Worm (Caenorhabditis elegans) whole organism, L1 larva: ENCODE results near the gene copb-1.

ENCODE experiments used
- C04F5.9 ChIP-seq: sonication (generic microtip); optimal IDR thresholded peaks from 2 replicates; lab custom pipeline; 2016; ENCODE audit warnings: missing genetic modification characterization, missing compliant biosample characterization
- C16A3.4 ChIP-seq: fragments of 150-350 bp; optimal IDR thresholded peaks from 2 replicates; lab custom pipeline; 2014; ENCODE audit warnings: missing biosample characterization, missing genetic modification characterization
- C34B4.2 ChIP-seq: sonication (generic microtip); optimal IDR thresholded peaks from 2 replicates; lab custom pipeline; 2017; ENCODE audit warnings: mild to moderate bottlenecking, missing genetic modification characterization, missing compliant biosample characterization
- Y116A8C.19 ChIP-seq: sonication (generic microtip); optimal IDR thresholded peaks from 2 replicates; lab custom pipeline; 2016; ENCODE audit warnings: missing compliant biosample characterization, missing genetic modification characterization, borderline replicate concordance
- aha-1 ChIP-seq: fragments of 150-350 bp; optimal IDR thresholded peaks from 2 replicates; lab custom pipeline; 2014; ENCODE audit warnings: missing biosample characterization, missing genetic modification characterization
- alr-1 ChIP-seq: fragments of 200-800 bp; sonication (Bioruptor generic); optimal IDR thresholded peaks from 2 replicates; lab custom pipeline; 2018; ENCODE audit warnings: borderline replicate concordance, mild to moderate bottlenecking, missing genetic modification characterization, missing compliant biosample characterization
- ama-1 ChIP-seq: fragments of 150-350 bp; optimal IDR thresholded peaks from 2 replicates; lab custom pipeline; 2014
- ceh-82 ChIP-seq, 3 experiments: fragments of 150-350 bp in 1 of 3; sonication (generic microtip) in 2 of 3; optimal IDR thresholded peaks; 2 replicates each; lab custom pipeline; 2014 to 2017; ENCODE audit warnings: missing biosample characterization in 3 of 3, missing genetic modification characterization in 3 of 3
- ceh-88 ChIP-seq: fragments of 200-800 bp; sonication (Bioruptor generic); IDR thresholded peaks from 2 replicates; pipeline ENCODE4 v1.3.6; 2022; ENCODE audit warnings: missing genetic modification characterization, missing compliant biosample characterization
- dpl-1 ChIP-seq, 3 experiments: fragments of 150-350 bp in 2 of 3; sonication (generic microtip) in 1 of 3; optimal IDR thresholded peaks; 2 replicates each; lab custom pipeline; 2014 to 2017; ENCODE audit warnings: missing biosample characterization in 3 of 3, missing genetic modification characterization in 3 of 3, missing genetic modification reagents in 3 of 3
- dsc-1 ChIP-seq: sonication (generic microtip); optimal IDR thresholded peaks from 2 replicates; lab custom pipeline; 2016; ENCODE audit warnings: mild to moderate bottlenecking, missing genetic modification characterization, missing compliant biosample characterization
- efl-1 ChIP-seq, 4 experiments: fragments of 150-350 bp; optimal IDR thresholded peaks in 3 of 4; peaks in 1 of 4; 1 replicate in 1 of 4; 2 replicates in 3 of 4; lab custom pipeline; 2014; ENCODE audit warnings: missing biosample characterization in 2 of 4, missing genetic modification characterization in 2 of 4, missing genetic modification reagents in 2 of 4
- efl-3 ChIP-seq: fragments of 200-800 bp; sonication (Bioruptor generic); optimal IDR thresholded peaks from 2 replicates; lab custom pipeline; 2018; ENCODE audit warnings: mild to moderate bottlenecking, missing genetic modification characterization, missing compliant biosample characterization
- egl-13 ChIP-seq: sonication (generic microtip); optimal IDR thresholded peaks from 2 replicates; lab custom pipeline; 2016; ENCODE audit warnings: missing genotype, missing genetic modification reagents, missing genetic modification characterization, missing compliant biosample characterization
- egl-27 ChIP-seq, 2 experiments: fragments of 150-350 bp in 1 of 2; sonication (generic microtip); optimal IDR thresholded peaks; 3 replicates each; lab custom pipeline; 2017 to 2018; ENCODE audit warnings: missing biosample characterization in 2 of 2, missing genetic modification characterization in 2 of 2, missing genetic modification reagents in 2 of 2
- ets-5 ChIP-seq: fragments of 200-800 bp; sonication (Bioruptor generic); IDR thresholded peaks from 2 replicates; pipeline ENCODE4 v1.3.6; 2022; ENCODE audit warnings: missing genetic modification characterization, missing compliant biosample characterization
- fkh-8 ChIP-seq: sonication (generic microtip); optimal IDR thresholded peaks from 2 replicates; lab custom pipeline; 2016; ENCODE audit warnings: mild to moderate bottlenecking, missing genetic modification characterization, missing compliant biosample characterization
- hlh-4 ChIP-seq: sonication (generic microtip); optimal IDR thresholded peaks from 2 replicates; lab custom pipeline; 2016; ENCODE audit warnings: mild to moderate bottlenecking, missing genetic modification characterization, missing compliant biosample characterization
- irx-1 ChIP-seq: sonication (generic microtip); optimal IDR thresholded peaks from 2 replicates; lab custom pipeline; 2016; ENCODE audit warnings: missing genetic modification characterization, missing compliant biosample characterization
- isw-1 ChIP-seq: fragments of 200-800 bp; sonication (Bioruptor generic); IDR thresholded peaks from 2 replicates; pipeline ENCODE4 v1.3.6; 2022; ENCODE audit warnings: missing genetic modification characterization, missing compliant biosample characterization
- jun-1 ChIP-seq: fragments of 150-350 bp; optimal IDR thresholded peaks from 2 replicates; lab custom pipeline; 2014; ENCODE audit warnings: missing biosample characterization, missing genetic modification reagents, missing genetic modification characterization
- lin-13 ChIP-seq: fragments of 150-350 bp; optimal IDR thresholded peaks from 2 replicates; lab custom pipeline; 2014; ENCODE audit warnings: missing biosample characterization, missing genetic modification reagents, missing genetic modification characterization
- lin-14 ChIP-seq: fragments of 200-800 bp; sonication (Bioruptor generic); optimal IDR thresholded peaks from 2 replicates; lab custom pipeline; 2018; ENCODE audit warnings: mild to moderate bottlenecking, missing genetic modification characterization, moderate library complexity, missing compliant biosample characterization
- lin-15B ChIP-seq: fragments of 150-350 bp; sonication (generic microtip); optimal IDR thresholded peaks from 3 replicates; lab custom pipeline; 2014; ENCODE audit warnings: missing biosample characterization, missing genetic modification characterization
- lin-35 ChIP-seq, 2 experiments: fragments of 150-350 bp; optimal IDR thresholded peaks; 2 replicates each; lab custom pipeline; 2014; ENCODE audit warnings: missing biosample characterization in 2 of 2, missing genetic modification characterization in 2 of 2, missing genetic modification reagents in 2 of 2
- lin-39 ChIP-seq: fragments of 150-350 bp; optimal IDR thresholded peaks from 2 replicates; lab custom pipeline; 2014; ENCODE audit warnings: missing biosample characterization, missing genetic modification reagents, missing genetic modification characterization
- mab-9 ChIP-seq: fragments of 200-800 bp; sonication (Bioruptor generic); IDR thresholded peaks from 2 replicates; pipeline ENCODE4 v1.3.6; 2022; ENCODE audit warnings: missing genetic modification reagents, missing genetic modification characterization, missing compliant biosample characterization
- mep-1 ChIP-seq: fragments of 150-350 bp; optimal IDR thresholded peaks from 2 replicates; lab custom pipeline; 2014; ENCODE audit warnings: missing biosample characterization, missing genetic modification characterization
- nhr-19 ChIP-seq: fragments of 200-800 bp; sonication (Bioruptor generic); conservative IDR thresholded peaks from 2 replicates; pipeline ENCODE4 v1.3.6; 2022; ENCODE audit warnings: missing genetic modification characterization, missing compliant biosample characterization
- nhr-20 ChIP-seq: sonication (generic microtip); optimal IDR thresholded peaks from 2 replicates; lab custom pipeline; 2016; ENCODE audit warnings: mild to moderate bottlenecking, missing genetic modification characterization, missing compliant biosample characterization
- nhr-237 ChIP-seq: fragments of 150-350 bp; optimal IDR thresholded peaks from 2 replicates; lab custom pipeline; 2014; ENCODE audit warnings: missing biosample characterization, missing genetic modification characterization
- nhr-47 ChIP-seq: sonication (generic microtip); optimal IDR thresholded peaks from 2 replicates; lab custom pipeline; 2016; ENCODE audit warnings: mild to moderate bottlenecking, missing genetic modification characterization, moderate library complexity, missing compliant biosample characterization
- nhr-71 ChIP-seq: sonication (generic microtip); optimal IDR thresholded peaks from 2 replicates; lab custom pipeline; 2016; ENCODE audit warnings: mild to moderate bottlenecking, missing genetic modification characterization, moderate library complexity, missing compliant biosample characterization
- nhr-84 ChIP-seq: sonication (generic microtip); optimal IDR thresholded peaks from 2 replicates; lab custom pipeline; 2017; ENCODE audit warnings: missing biosample characterization, missing genetic modification characterization
- nhr-85 ChIP-seq: sonication (generic microtip); peaks from one replicate; lab custom pipeline; 2016; ENCODE audit warnings: missing genetic modification characterization, inconsistent platforms, missing compliant biosample characterization
- rnt-1 ChIP-seq: sonication (generic microtip); optimal IDR thresholded peaks from 2 replicates; lab custom pipeline; 2016; ENCODE audit warnings: mild to moderate bottlenecking, missing genetic modification characterization, moderate library complexity, missing compliant biosample characterization
- skn-1 ChIP-seq: fragments of 150-350 bp; optimal IDR thresholded peaks from 2 replicates; lab custom pipeline; 2014; ENCODE audit warnings: missing biosample characterization, missing genetic modification characterization
- snpc-4 ChIP-seq: fragments of 150-350 bp; optimal IDR thresholded peaks from 2 replicates; lab custom pipeline; 2014; ENCODE audit warnings: missing biosample characterization, missing genetic modification characterization
- snu-23 ChIP-seq: sonication (generic microtip); optimal IDR thresholded peaks from 2 replicates; lab custom pipeline; 2016; ENCODE audit warnings: missing genetic modification characterization, missing compliant biosample characterization
- sox-4 ChIP-seq: sonication (generic microtip); optimal IDR thresholded peaks from 2 replicates; lab custom pipeline; 2016; ENCODE audit warnings: missing genetic modification characterization, missing compliant biosample characterization
- swsn-7 ChIP-seq: sonication (generic microtip); optimal IDR thresholded peaks from 2 replicates; lab custom pipeline; 2016; ENCODE audit warnings: missing genetic modification characterization, missing compliant biosample characterization
- tbx-2 ChIP-seq: sonication (generic microtip); optimal IDR thresholded peaks from 2 replicates; lab custom pipeline; 2016; ENCODE audit warnings: missing genetic modification characterization, missing compliant biosample characterization
- unc-130 ChIP-seq: fragments of 150-350 bp; optimal IDR thresholded peaks from 2 replicates; lab custom pipeline; 2017; ENCODE audit warnings: missing biosample characterization, missing genetic modification characterization, inconsistent platforms
- unc-30 ChIP-seq: sonication (generic microtip); optimal IDR thresholded peaks from 2 replicates; lab custom pipeline; 2017; ENCODE audit warnings: missing biosample characterization, missing genetic modification characterization
- unc-86 ChIP-seq: sonication (generic microtip); optimal IDR thresholded peaks from 2 replicates; lab custom pipeline; 2016; ENCODE audit warnings: missing genetic modification characterization, missing compliant biosample characterization
- xbp-1 ChIP-seq: sonication (generic microtip); optimal IDR thresholded peaks from 2 replicates; lab custom pipeline; 2016; ENCODE audit warnings: missing genetic modification characterization, missing compliant biosample characterization
- ztf-11 ChIP-seq, 2 experiments: sonication (generic microtip); optimal IDR thresholded peaks; 2 replicates each; lab custom pipeline; 2016 to 2017; ENCODE audit warnings: missing genetic modification characterization in 2 of 2, missing biosample characterization in 1 of 2, missing compliant biosample characterization in 1 of 2

Gene copb-1

ce11 chrII:3054221-3054620 is 24.4 kb upstream of the copb-1 start, which contains the start of gene lido-13:
Gene lido-13 (minus strand): TSS chrII:3054321.
- TF ChIP-seq nhr-237 (tag; lab: Kevin White, UChicago) (no peak), C16A3.4 (tag; lab: Kevin White, UChicago) (no peak), ceh-82 (tag; optimal IDR thresholded peaks at IDR 0.05; lab: Kevin White, UChicago) (no peak), isw-1 (no peak), ceh-88 (GFP tag; lab: Robert Waterston, UW) (no peak), nhr-47 (tag; lab: Kevin White, UChicago) (no peak), egl-27 (tag; optimal IDR thresholded peaks at IDR 0.05; lab: Kevin White, UChicago) (no peak), fkh-8 (tag; lab: Kevin White, UChicago) (no peak), rnt-1 (tag; lab: Kevin White, UChicago) (no peak), unc-30 (tag; lab: Kevin White, UChicago) (no peak), sox-4 (no peak), egl-13 (no peak), dpl-1 (GFP tag; optimal IDR thresholded peaks at IDR 0.05; lab: Kevin White, UChicago) (no peak), mab-9 (GFP tag; lab: Robert Waterston, UW) (no peak), nhr-20 (no peak), Y116A8C.19 (tag; lab: Kevin White, UChicago) (no peak)
- TF ChIP-seq, all 84 proteins: peak for 0

DNA sequence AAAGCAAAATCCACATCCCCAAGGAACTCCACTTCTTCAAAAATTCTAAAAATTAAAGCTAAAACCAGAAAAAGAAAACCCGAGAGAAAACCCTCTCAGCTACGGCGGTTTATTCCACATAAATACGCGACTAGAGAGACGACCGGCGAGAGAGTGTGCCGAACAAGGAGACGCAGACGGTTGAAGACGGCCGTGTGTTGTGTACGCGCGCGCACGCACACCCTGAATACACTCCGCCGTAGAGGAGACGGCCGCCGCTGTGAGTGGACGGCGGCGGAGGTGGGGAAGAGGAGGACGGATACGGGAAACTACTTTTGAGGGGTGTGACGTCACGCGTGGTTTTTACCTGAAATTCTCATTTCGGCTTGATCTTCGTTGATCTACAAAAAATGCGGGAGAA is 24.0 kb upstream of the copb-1 start:
- no peak for TF ChIP-seq ets-5
- no peak for TF ChIP-seq snpc-4 (tag; lab: Kevin White, UChicago)
- TF ChIP-seq jun-1 (tag; lab: Kevin White, UChicago): no peak
- no peak for TF ChIP-seq unc-86
- TF ChIP-seq ama-1 (lab: Kevin White, UChicago): no peak
- TF ChIP-seq lin-15B (tag; lab: Kevin White, UChicago): no peak
- TF ChIP-seq nhr-85: no peak
- no peak for TF ChIP-seq xbp-1
- TF ChIP-seq alr-1: no peak
- no peak for TF ChIP-seq efl-3
- TF ChIP-seq lin-39 (tag; lab: Kevin White, UChicago): no peak
- no peak for TF ChIP-seq aha-1 (tag; lab: Kevin White, UChicago)
- peak in 1 of 3 experiments; percentile 5 for TF ChIP-seq dpl-1 (GFP tag; optimal IDR thresholded peaks at IDR 0.05; lab: Kevin White, UChicago)
- peak; percentile 12 for TF ChIP-seq dsc-1 (tag; lab: Kevin White, UChicago)
- no peak for TF ChIP-seq nhr-237 (tag; lab: Kevin White, UChicago)
- peak; percentile 35 for TF ChIP-seq rnt-1 (tag; lab: Kevin White, UChicago)
- TF ChIP-seq mep-1: no peak
- no peak for TF ChIP-seq skn-1
- TF ChIP-seq nhr-71 (tag; lab: Kevin White, UChicago): peak; percentile 36
- peak; percentile 30 for TF ChIP-seq fkh-8 (tag; lab: Kevin White, UChicago)
- TF ChIP-seq ztf-11 (tag; optimal IDR thresholded peaks at IDR 0.05; lab: Kevin White, UChicago): peak in 1 of 2 experiments; percentile 6
- no peak for TF ChIP-seq irx-1 (tag; lab: Kevin White, UChicago)
- TF ChIP-seq nhr-47 (tag; lab: Kevin White, UChicago): peak; percentile 47
- no peak for TF ChIP-seq hlh-4
- no peak for TF ChIP-seq unc-130 (tag; lab: Kevin White, UChicago)
- TF ChIP-seq C04F5.9 (tag; lab: Kevin White, UChicago): peak; percentile 11
- peak in 1 of 3 experiments; percentile 28 for TF ChIP-seq ceh-82 (tag; optimal IDR thresholded peaks at IDR 0.05; lab: Kevin White, UChicago)
- peak; percentile 67 for TF ChIP-seq lin-14 (GFP tag; lab: Kevin White, UChicago)
- peak; percentile 33 for TF ChIP-seq nhr-20
- no peak for TF ChIP-seq unc-30 (tag; lab: Kevin White, UChicago)
- no peak for TF ChIP-seq isw-1
- TF ChIP-seq tbx-2 (tag; lab: Kevin White, UChicago): peak; percentile 38
- no peak for TF ChIP-seq nhr-84 (tag; lab: Kevin White, UChicago)
- TF ChIP-seq nhr-19 (GFP tag; lab: Robert Waterston, UW): no peak
- TF ChIP-seq lin-35 (GFP tag; optimal IDR thresholded peaks at IDR 0.05; lab: Kevin White, UChicago): peak in 1 of 2 experiments; percentile 17
- no peak for TF ChIP-seq lin-13 (GFP tag; lab: Kevin White, UChicago)
- peak; percentile 39 for TF ChIP-seq swsn-7
- peak; percentile 15 to 17 for TF ChIP-seq efl-1 (optimal IDR thresholded peaks at IDR 0.05; lab: Kevin White, UChicago)
- TF ChIP-seq efl-1 (GFP tag; optimal IDR thresholded peaks at IDR 0.05 in 1 of 2; lab: Kevin White, UChicago): peak in 1 of 2 experiments; percentile 82
- TF ChIP-seq C34B4.2: no peak
- peak; percentile 55 for TF ChIP-seq snu-23 (GFP tag; lab: Kevin White, UChicago)
